Worm (Caenorhabditis elegans) whole organism, L1 larva: ENCODE data around the gene pct-1.

Experiments used
- ceh-63 ChIP-seq: fragments of 200-800 bp; sonication (Bioruptor generic); optimal IDR thresholded peaks from 2 replicates; lab custom pipeline; 2018; ENCODE audit warnings: mild to moderate bottlenecking, missing genetic modification characterization, missing compliant biosample characterization
- egl-27 ChIP-seq, 2 experiments: fragments of 150-350 bp in 1 of 2; sonication (generic microtip); optimal IDR thresholded peaks; 3 replicates each; lab custom pipeline; 2017 to 2018; ENCODE audit warnings: missing biosample characterization in 2 of 2, missing genetic modification characterization in 2 of 2, missing genetic modification reagents in 2 of 2
- nhr-28 ChIP-seq: fragments of 150-350 bp; optimal IDR thresholded peaks from 2 replicates; lab custom pipeline; 2014; ENCODE audit warnings: missing biosample characterization, missing genetic modification characterization

- TF ChIP-seq nhr-28: no peak
- no peak for TF ChIP-seq egl-27 (tag; optimal IDR thresholded peaks at IDR 0.05; lab: Kevin White, UChicago)
- no peak for TF ChIP-seq ceh-63 (GFP tag; lab: Kevin White, UChicago)
These were observed 57.8 kb downstream of the pct-1 start for ce11 chrIV:8234088-8234496.
